Worm (Caenorhabditis elegans): ENCODE results near the gene sru-24.

DNA sequence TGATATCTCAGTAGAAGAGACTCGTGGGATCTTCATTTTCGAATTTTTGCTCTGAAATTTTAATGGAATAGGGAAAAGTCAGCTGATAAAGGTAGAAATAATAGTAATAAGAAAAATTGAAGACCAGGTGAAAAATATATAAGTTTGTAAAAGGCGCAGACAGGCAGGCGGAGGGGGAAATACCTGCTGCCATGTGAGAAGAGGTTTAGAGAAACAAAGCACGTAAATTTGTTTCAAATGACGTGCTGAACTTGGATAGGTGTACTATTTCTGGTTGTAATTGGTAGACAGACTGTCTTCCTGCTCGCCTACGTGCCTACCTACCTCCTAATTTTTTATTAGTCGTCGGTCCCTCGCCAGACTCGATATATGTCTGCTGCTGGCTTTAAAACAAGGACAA, 3.8 kb downstream of the sru-24 start, which contains the start of gene nhr-180:
- TF ChIP-seq B0310.2 (tag; optimal IDR thresholded peaks at IDR 0.05): no peak
- TF ChIP-seq ama-1 (optimal IDR thresholded peaks at IDR 0.05): no peak
- TF ChIP-seq flt-1 (GFP tag; IDR thresholded peaks at IDR 0.05): no peak
- TF ChIP-seq ceh-36 (tag; optimal IDR thresholded peaks at IDR 0.05): no peak
- TF ChIP-seq ets-7 (tag; optimal IDR thresholded peaks at IDR 0.05): no peak
- no peak for TF ChIP-seq scrt-1 (GFP tag; IDR thresholded peaks at IDR 0.05)

Measured in whole organism, early embryonic.